Worm (Caenorhabditis elegans) whole organism, midembryonic: ENCODE results near the gene clh-5.

Experiments
- T22C8.4 ChIP-seq: fragments of 200-800 bp; sonication (Bioruptor generic); IDR thresholded peaks from 2 replicates; pipeline ENCODE4 v1.3.6; 2022; ENCODE audit warnings: missing genetic modification characterization, missing compliant biosample characterization
- cog-1 ChIP-seq: sonication (generic microtip); optimal IDR thresholded peaks from 2 replicates; lab custom pipeline; 2016; ENCODE audit warnings: missing genetic modification characterization, missing compliant biosample characterization
- flt-1 ChIP-seq: fragments of 200-800 bp; sonication (Bioruptor generic); IDR thresholded peaks from 2 replicates; pipeline ENCODE4 v1.3.6; 2022; ENCODE audit warnings: missing genetic modification characterization, missing compliant biosample characterization
- klf-2 ChIP-seq: fragments of 200-800 bp; sonication (Bioruptor generic); conservative IDR thresholded peaks from 2 replicates; pipeline ENCODE4 v1.3.6; 2022; ENCODE audit warnings: missing genetic modification reagents, missing genetic modification characterization, missing compliant biosample characterization
- med-1 ChIP-seq: sonication (generic microtip); optimal IDR thresholded peaks from 2 replicates; lab custom pipeline; 2017; ENCODE audit warnings: missing genetic modification characterization, mild to moderate bottlenecking, missing compliant biosample characterization, antibody characterized with exemption, missing genetic modification reagents; ENCODE audit not compliant: insufficient read depth
- ref-1 ChIP-seq: fragments of 200-800 bp; sonication (Bioruptor generic); conservative IDR thresholded peaks from 2 replicates; pipeline ENCODE4 v1.3.6; 2022; ENCODE audit warnings: missing genetic modification reagents, missing genetic modification characterization, missing compliant biosample characterization
- tab-1 ChIP-seq: fragments of 200-800 bp; sonication (Bioruptor generic); IDR thresholded peaks from 2 replicates; pipeline ENCODE4 v1.3.6; 2022; ENCODE audit warnings: missing genetic modification characterization, missing compliant biosample characterization
- ztf-23 ChIP-seq: fragments of 200-800 bp; sonication (Bioruptor generic); IDR thresholded peaks from 2 replicates; pipeline ENCODE4 v1.3.6; 2022; ENCODE audit warnings: missing genetic modification reagents, missing genetic modification characterization, missing compliant biosample characterization
- ztf-29 ChIP-seq: fragments of 200-800 bp; sonication (Bioruptor generic); IDR thresholded peaks from 2 replicates; pipeline ENCODE4 v1.3.6; 2022; ENCODE audit warnings: missing genetic modification reagents, missing genetic modification characterization, missing compliant biosample characterization

The clh-5 gene

ce11 chrII:9060332-9060840 is 38.0 kb downstream of the clh-5 start:
- TF ChIP-seq ref-1 (GFP tag; lab: Robert Waterston, UW) (no peak), T22C8.4 (no peak), klf-2 (GFP tag; lab: Robert Waterston, UW) (no peak), med-1 (GFP tag; lab: Kevin White, UChicago) (no peak), cog-1 (tag; lab: Kevin White, UChicago) (peak; percentile 93), flt-1 (GFP tag; lab: Robert Waterston, UW) (peak; percentile 71), ztf-23 (GFP tag; lab: Robert Waterston, UW) (peak; percentile 61), tab-1 (GFP tag; lab: Robert Waterston, UW) (peak; percentile 53; the same call in 1 of the 2 replicates), ztf-29 (GFP tag; lab: Robert Waterston, UW) (peak; percentile 75)

- no peak for TF ChIP-seq tab-1 (GFP tag; lab: Robert Waterston, UW)
- TF ChIP-seq med-1 (GFP tag; lab: Kevin White, UChicago) = no peak
- TF ChIP-seq cog-1 (tag; lab: Kevin White, UChicago) = no peak
- TF ChIP-seq ztf-29 (GFP tag; lab: Robert Waterston, UW) = 0 out of 2 replicates have a peak, but pooled peaks have one; percentile 20
- TF ChIP-seq flt-1 (GFP tag; lab: Robert Waterston, UW) = peak; percentile 56; the same call in 1 of the 2 replicates
- no peak for TF ChIP-seq ref-1 (GFP tag; lab: Robert Waterston, UW)
- TF ChIP-seq klf-2 (GFP tag; lab: Robert Waterston, UW) = no peak
- no peak for TF ChIP-seq T22C8.4
- no peak for TF ChIP-seq ztf-23 (GFP tag; lab: Robert Waterston, UW)
Measured at ce11 chrII:9059010-9059409, 39.4 kb downstream of the clh-5 start.

- TF ChIP-seq klf-2 (GFP tag; lab: Robert Waterston, UW) (no peak), cog-1 (tag; lab: Kevin White, UChicago) (peak; percentile 69), flt-1 (GFP tag; lab: Robert Waterston, UW) (0 out of 2 replicates have a peak, but pooled peaks have one; percentile 53), T22C8.4 (no peak)
Measured at ce11 chrII:9057035-9057668, 41.3 kb downstream of the clh-5 start, which contains the start of gene rpl-32. Gene rpl-32 (minus strand): TSS chrII:9057085.

ce11 chrII:9056215-9056819 is 42.1 kb downstream of the clh-5 start:
- no peak for TF ChIP-seq tab-1 (GFP tag; lab: Robert Waterston, UW)
- no peak for TF ChIP-seq ztf-29 (GFP tag; lab: Robert Waterston, UW)
- TF ChIP-seq ref-1 (GFP tag; lab: Robert Waterston, UW) = no peak
- no peak for TF ChIP-seq T22C8.4
- no peak for TF ChIP-seq cog-1 (tag; lab: Kevin White, UChicago)
- no peak for TF ChIP-seq flt-1 (GFP tag; lab: Robert Waterston, UW)
- TF ChIP-seq med-1 (GFP tag; lab: Kevin White, UChicago) = no peak
- TF ChIP-seq klf-2 (GFP tag; lab: Robert Waterston, UW) = no peak
- TF ChIP-seq ztf-23 (GFP tag; lab: Robert Waterston, UW) = no peak

- TF ChIP-seq tab-1 (GFP tag; lab: Robert Waterston, UW) (no peak), med-1 (GFP tag; lab: Kevin White, UChicago) (no peak), cog-1 (tag; lab: Kevin White, UChicago) (peak; percentile 18), flt-1 (GFP tag; lab: Robert Waterston, UW) (peak; percentile 69; the same call in 1 of the 2 replicates), ztf-29 (GFP tag; lab: Robert Waterston, UW) (no peak), ref-1 (GFP tag; lab: Robert Waterston, UW) (no peak), T22C8.4 (no peak), ztf-23 (GFP tag; lab: Robert Waterston, UW) (0 out of 2 replicates have a peak, but pooled peaks have one; percentile 53), klf-2 (GFP tag; lab: Robert Waterston, UW) (no peak)
Measured at ce11 chrII:9054604-9055003, 43.8 kb downstream of the clh-5 start, which contains the start of gene chmp-7. Gene chmp-7 (plus strand): TSS chrII:9054972.

- TF ChIP-seq tab-1 (GFP tag; lab: Robert Waterston, UW) (no peak), klf-2 (GFP tag; lab: Robert Waterston, UW) (no peak), flt-1 (GFP tag; lab: Robert Waterston, UW) (no peak), ztf-23 (GFP tag; lab: Robert Waterston, UW) (no peak), T22C8.4 (no peak), ref-1 (GFP tag; lab: Robert Waterston, UW) (no peak), ztf-29 (GFP tag; lab: Robert Waterston, UW) (no peak), cog-1 (tag; lab: Kevin White, UChicago) (no peak), med-1 (GFP tag; lab: Kevin White, UChicago) (no peak)
Measured at ce11 chrII:9053564-9053963, 44.8 kb downstream of the clh-5 start, which contains the start of gene T24B8.7. Gene T24B8.7 (minus strand): TSS chrII:9053664.
